Fruit fly (Drosophila melanogaster): ENCODE data around the gene CG3014.
A peak's percentile ranks its signal among the peaks of the same experiment; 100 is the strongest.

The CG3014 gene

DNA sequence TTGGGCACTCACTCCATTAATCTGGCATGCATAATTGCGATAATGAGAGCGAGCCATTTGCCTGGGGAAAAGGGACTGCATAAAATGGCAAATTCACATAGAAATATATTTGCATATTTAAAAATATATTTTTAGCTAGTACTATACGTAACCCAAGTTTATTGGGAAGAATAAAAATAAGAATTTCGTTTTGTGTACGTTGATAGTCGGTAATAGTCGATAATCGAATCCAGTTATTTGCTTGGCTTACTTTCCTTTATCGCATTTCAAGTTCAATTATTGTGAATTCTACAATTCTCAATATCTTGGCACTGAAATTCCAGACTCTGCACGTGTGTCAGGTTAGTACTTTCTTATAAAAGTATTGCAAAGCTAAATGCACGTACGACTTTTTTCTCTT, at the start of gene CG3014:
Gene CG3014, minus strand, starts transcription at position 101 of the 400 bp plus-strand sequence.
- no peak for TF ChIP-seq acj6 (GFP tag; optimal IDR thresholded peaks at IDR 0.05)
- no peak for TF ChIP-seq CG6854 (GFP tag; optimal IDR thresholded peaks at IDR 0.05)
- no peak for TF ChIP-seq pdm3 (GFP tag; optimal IDR thresholded peaks at IDR 0.05)
- no peak for TF ChIP-seq CG1621 (tag; optimal IDR thresholded peaks at IDR 0.05)
- no peak for TF ChIP-seq fkh (GFP tag; optimal IDR thresholded peaks at IDR 0.05)
- no peak for TF ChIP-seq svp (GFP tag)
- TF ChIP-seq achi (GFP tag; optimal IDR thresholded peaks at IDR 0.05) = no peak
- TF ChIP-seq Blimp-1 (GFP tag; optimal IDR thresholded peaks at IDR 0.05) = no peak
- no peak for TF ChIP-seq Eip75B (GFP tag; optimal IDR thresholded peaks at IDR 0.05)

DNA sequence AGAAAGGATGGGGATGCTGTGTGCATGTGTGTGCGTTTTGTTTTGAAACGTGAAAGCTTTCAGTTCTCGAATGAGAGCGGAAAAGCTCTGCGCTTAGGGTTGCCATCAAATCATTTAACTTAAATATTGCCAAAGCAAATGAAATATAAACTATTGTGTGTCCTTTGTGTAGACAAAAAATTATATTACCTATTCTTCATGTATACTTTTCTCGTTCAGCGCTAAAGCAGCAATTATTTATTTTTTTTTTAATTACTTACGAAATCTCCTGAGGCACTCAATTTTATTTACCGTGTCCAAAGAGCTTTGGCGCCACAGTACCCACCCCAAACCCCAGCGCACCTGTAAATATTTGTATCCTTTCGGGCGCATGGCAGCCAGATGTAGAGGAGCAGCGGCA, 19.0 kb upstream of the CG3014 start:
- TF ChIP-seq CG11294 (GFP tag; IDR thresholded peaks at IDR 0.05) (no peak; the same call in 1 of the 2 replicates), esn (GFP tag; optimal IDR thresholded peaks at IDR 0.05) (no peak), pdm3 (GFP tag; optimal IDR thresholded peaks at IDR 0.05) (peak; percentile 40), CG9139 (GFP tag; optimal IDR thresholded peaks at IDR 0.05) (no peak), Blimp-1 (GFP tag; optimal IDR thresholded peaks at IDR 0.05) (no peak), CG15336 (GFP tag; IDR thresholded peaks at IDR 0.05) (0 out of 2 replicates have a peak, but pooled peaks have one; percentile 10), salr (GFP tag; optimal IDR thresholded peaks at IDR 0.05) (no peak), Lpt (GFP tag; optimal IDR thresholded peaks at IDR 0.05) (no peak), Hr38 (GFP tag; optimal IDR thresholded peaks at IDR 0.05) (no peak), CG3032 (tag; optimal IDR thresholded peaks at IDR 0.05) (no peak), Ets21C (GFP tag; optimal IDR thresholded peaks at IDR 0.05) (no peak), svp (GFP tag) (peak; percentile 50), dac (GFP tag; optimal IDR thresholded peaks at IDR 0.05) (no peak), CG3919 (GFP tag; optimal IDR thresholded peaks at IDR 0.05) (peak; percentile 8), CG11902 (GFP tag; optimal IDR thresholded peaks at IDR 0.05) (no peak), topi (GFP tag; optimal IDR thresholded peaks at IDR 0.05) (no peak), CG10631 (GFP tag; optimal IDR thresholded peaks at IDR 0.05) (peak; percentile 40), Gug (GFP tag; IDR thresholded peaks at IDR 0.05) (peak; percentile 28; the same call in 1 of the 2 replicates), vri (GFP tag; optimal IDR thresholded peaks at IDR 0.05) (no peak), fd59A (GFP tag; optimal IDR thresholded peaks at IDR 0.05) (peak; percentile 4), CG16779 (tag; optimal IDR thresholded peaks at IDR 0.05) (no peak), Hr4 (GFP tag; optimal IDR thresholded peaks at IDR 0.05) (peak; percentile 44), eg (GFP tag; IDR thresholded peaks at IDR 0.05) (peak; percentile 54; the same call in 2 of the 3 replicates), CG11762 (GFP tag; optimal IDR thresholded peaks at IDR 0.05; ENCODE audit: insufficient read depth) (no peak), ss (GFP tag; optimal IDR thresholded peaks at IDR 0.05) (peak in 1 of 2 experiments; percentile 28), net (GFP tag; optimal IDR thresholded peaks at IDR 0.05) (peak; percentile 4), Sox14 (GFP tag; optimal IDR thresholded peaks at IDR 0.05) (no peak), CG6854 (GFP tag; optimal IDR thresholded peaks at IDR 0.05) (no peak), Eip93F (GFP tag; optimal IDR thresholded peaks at IDR 0.05) (no peak), Hr39 (GFP tag; optimal IDR thresholded peaks at IDR 0.05) (peak; percentile 12), Met (GFP tag; optimal IDR thresholded peaks at IDR 0.05) (peak; percentile 14), CG7368 (GFP tag; optimal IDR thresholded peaks at IDR 0.05) (no peak), achi (GFP tag; optimal IDR thresholded peaks at IDR 0.05) (peak; percentile 6), spab (GFP tag; optimal IDR thresholded peaks at IDR 0.05) (no peak), CG31627 (GFP tag; optimal IDR thresholded peaks at IDR 0.05) (peak; percentile 13), CG34406 (GFP tag; optimal IDR thresholded peaks at IDR 0.05) (no peak), Smox (GFP tag; optimal IDR thresholded peaks at IDR 0.05) (peak; percentile 28), dsx (GFP tag; optimal IDR thresholded peaks at IDR 0.05; ENCODE audit: poor library complexity, severe bottlenecking) (no peak), CG4318 (GFP tag; optimal IDR thresholded peaks at IDR 0.05) (no peak), Eip78C (GFP tag) (peak; percentile 68), CG6808 (GFP tag; optimal IDR thresholded peaks at IDR 0.05) (no peak), CG6276 (GFP tag; optimal IDR thresholded peaks at IDR 0.05) (no peak), acj6 (GFP tag; optimal IDR thresholded peaks at IDR 0.05) (peak; percentile 18), CG1621 (tag; optimal IDR thresholded peaks at IDR 0.05) (no peak), Sox15 (GFP tag; optimal IDR thresholded peaks at IDR 0.05) (no peak), OdsH (GFP tag; optimal IDR thresholded peaks at IDR 0.05) (peak; percentile 40), lz (GFP tag; optimal IDR thresholded peaks at IDR 0.05) (peak; percentile 18), Eip75B (GFP tag; optimal IDR thresholded peaks at IDR 0.05) (peak; percentile 8)

All from whole organism, prepupa.